Fruit fly (Drosophila melanogaster) whole organism, embryonic: ENCODE results near the gene CG9240.

ENCODE experiments used
- CG10321 ChIP-seq: fragments of 200-800 bp; sonication (Bioruptor generic); IDR thresholded peaks from 2 replicates; pipeline ENCODE4 v1.3.6; 2022; ENCODE audit warnings: missing biosample characterization, missing genetic modification characterization
- CG13624 ChIP-seq: fragments of 200-800 bp; sonication (Bioruptor generic); optimal IDR thresholded peaks from 2 replicates; lab custom pipeline; 2016; ENCODE audit warnings: missing biosample characterization, missing genetic modification characterization
- CG14050 ChIP-seq: fragments of 200-800 bp; sonication (Bioruptor generic); IDR thresholded peaks from 3 replicates; pipeline ENCODE4 v1.3.6; 2022; ENCODE audit warnings: missing biosample characterization, missing genetic modification characterization
- CG14710 ChIP-seq: fragments of 200-800 bp; sonication (Bioruptor generic); optimal IDR thresholded peaks from 3 replicates; lab custom pipeline; 2019; ENCODE audit warnings: missing biosample characterization, mild to moderate bottlenecking, missing genetic modification characterization, moderate library complexity
- CG1529 ChIP-seq: fragments of 200-800 bp; sonication (Bioruptor generic); optimal IDR thresholded peaks from 3 replicates; lab custom pipeline; 2018; ENCODE audit warnings: missing biosample characterization, missing genetic modification characterization
- CG15514 ChIP-seq: fragments of 200-800 bp; sonication (Bioruptor generic); optimal IDR thresholded peaks from 3 replicates; lab custom pipeline; 2017; ENCODE audit warnings: missing biosample characterization, missing genetic modification characterization, mild to moderate bottlenecking, moderate library complexity, missing genetic modification reagents
- CG1603 ChIP-seq: fragments of 200-800 bp; sonication (Bioruptor generic); optimal IDR thresholded peaks from 2 replicates; lab custom pipeline; 2019; ENCODE audit warnings: missing biosample characterization, mild to moderate bottlenecking, missing genetic modification characterization, moderate library complexity
- CG2116 ChIP-seq: fragments of 200-800 bp; sonication (Bioruptor generic); optimal IDR thresholded peaks from 3 replicates; lab custom pipeline; 2018; ENCODE audit warnings: missing biosample characterization, mild to moderate bottlenecking, missing genetic modification characterization
- CG2889 ChIP-seq: fragments of 200-800 bp; sonication (Bioruptor generic); IDR thresholded peaks from 3 replicates; pipeline ENCODE4 v1.3.6; 2022; ENCODE audit warnings: missing biosample characterization, missing genetic modification characterization
- CG3065 ChIP-seq: fragments of 200-800 bp; sonication (Bioruptor generic); optimal IDR thresholded peaks from 2 replicates; lab custom pipeline; 2016; ENCODE audit warnings: missing biosample characterization, missing genetic modification characterization
- CG34224 ChIP-seq: fragments of 200-800 bp; sonication (Bioruptor generic); IDR thresholded peaks from 3 replicates; pipeline ENCODE4 v1.3.6; 2022; ENCODE audit warnings: missing biosample characterization, missing genetic modification characterization; ENCODE audit not compliant: partially characterized antibody
- CG3995 ChIP-seq: fragments of 200-800 bp; sonication (Bioruptor generic); optimal IDR thresholded peaks from 3 replicates; lab custom pipeline; 2016; ENCODE audit warnings: missing biosample characterization, missing genetic modification characterization
- CG5180 ChIP-seq: fragments of 200-800 bp; sonication (Bioruptor generic); optimal IDR thresholded peaks from 3 replicates; lab custom pipeline; 2017; ENCODE audit warnings: missing biosample characterization, missing genetic modification characterization, mild to moderate bottlenecking, moderate library complexity, missing genetic modification reagents
- CG5953 ChIP-seq: fragments of 200-800 bp; sonication (Bioruptor generic); IDR thresholded peaks from 2 replicates; pipeline ENCODE4 v1.3.6; 2022; ENCODE audit warnings: missing biosample characterization, missing genetic modification characterization
- CG6683 ChIP-seq: fragments of 200-800 bp; sonication (Bioruptor generic); optimal IDR thresholded peaks from 2 replicates; lab custom pipeline; 2017; ENCODE audit warnings: missing biosample characterization, mild to moderate bottlenecking, missing genetic modification characterization, missing genetic modification reagents
- CG6791 ChIP-seq: fragments of 200-800 bp; sonication (Bioruptor generic); IDR thresholded peaks from 3 replicates; pipeline ENCODE4 v1.3.6; 2022; ENCODE audit warnings: missing biosample characterization, missing genetic modification characterization; ENCODE audit not compliant: partially characterized antibody
- CG7372 ChIP-seq: fragments of 200-800 bp; sonication (Bioruptor generic); IDR thresholded peaks from 2 replicates; pipeline ENCODE4 v1.3.6; 2022; ENCODE audit warnings: missing biosample characterization, missing genetic modification characterization
- CG9609 ChIP-seq: fragments of 200-800 bp; sonication (Bioruptor generic); optimal IDR thresholded peaks from 3 replicates; lab custom pipeline; 2016; ENCODE audit warnings: missing biosample characterization, missing genetic modification characterization
- CG9797 ChIP-seq: fragments of 200-800 bp; sonication (Bioruptor generic); optimal IDR thresholded peaks from 3 replicates; lab custom pipeline; 2018; ENCODE audit warnings: missing biosample characterization, mild to moderate bottlenecking, missing genetic modification characterization
- CHES-1-like ChIP-seq: fragments of 200-800 bp; sonication (Bioruptor generic); optimal IDR thresholded peaks from 2 replicates; lab custom pipeline; 2016; ENCODE audit warnings: missing biosample characterization, missing genetic modification characterization
- Dfd ChIP-seq, 2 experiments: fragments of >200 bp; optimal IDR thresholded peaks; 2 replicates each; lab custom pipeline; 2017; ENCODE audit warnings: missing biosample characterization in 2 of 2, missing genetic modification characterization in 2 of 2
- Dip3 ChIP-seq: fragments of 200-800 bp; sonication (Bioruptor generic); optimal IDR thresholded peaks from 3 replicates; lab custom pipeline; 2016; ENCODE audit warnings: missing biosample characterization, missing genetic modification characterization
- Doc2 ChIP-seq: fragments of 200-800 bp; sonication (Bioruptor generic); IDR thresholded peaks from 2 replicates; pipeline ENCODE4 v1.3.6; 2022; ENCODE audit warnings: missing biosample characterization, missing genetic modification characterization
- Dp ChIP-seq: fragments of 200-800 bp; sonication (Bioruptor generic); optimal IDR thresholded peaks from 2 replicates; lab custom pipeline; 2018; ENCODE audit warnings: missing biosample characterization, mild to moderate bottlenecking, missing genetic modification characterization, moderate library complexity
- Hmr ChIP-seq: fragments of 200-800 bp; sonication (Bioruptor generic); optimal IDR thresholded peaks from 3 replicates; lab custom pipeline; 2017; ENCODE audit warnings: mild to moderate bottlenecking, missing biosample characterization, missing genetic modification reagents, missing genetic modification characterization
- Hr51 ChIP-seq, 2 experiments: fragments of 200-800 bp; sonication (Bioruptor generic); optimal IDR thresholded peaks; 2 replicates in 1 of 2; 3 replicates in 1 of 2; lab custom pipeline; 2016 to 2018; ENCODE audit warnings: missing biosample characterization in 2 of 2, missing genetic modification characterization in 2 of 2, mild to moderate bottlenecking in 1 of 2, moderate library complexity in 1 of 2
- Hsf ChIP-seq: fragments of 200-800 bp; sonication (Bioruptor generic); optimal IDR thresholded peaks from 3 replicates; lab custom pipeline; 2016; ENCODE audit warnings: missing biosample characterization, missing genetic modification characterization
- Lim3 ChIP-seq: fragments of 200-800 bp; sonication (Bioruptor generic); IDR thresholded peaks from 2 replicates; pipeline ENCODE4 v1.3.6; 2022; ENCODE audit warnings: missing biosample characterization, missing genetic modification characterization
- MBD-R2 ChIP-seq: fragments of 200-800 bp; sonication (Bioruptor generic); IDR thresholded peaks from 2 replicates; pipeline ENCODE4 v1.3.6; 2022; ENCODE audit warnings: missing biosample characterization, missing genetic modification characterization
- MESR4 ChIP-seq: fragments of 200-800 bp; sonication (Bioruptor generic); optimal IDR thresholded peaks from 2 replicates; lab custom pipeline; 2018; ENCODE audit warnings: missing biosample characterization, mild to moderate bottlenecking, missing genetic modification characterization, moderate library complexity
- Mes4 ChIP-seq: fragments of 200-800 bp; sonication (Bioruptor generic); optimal IDR thresholded peaks from 2 replicates; lab custom pipeline; 2016; ENCODE audit warnings: missing biosample characterization, missing genetic modification characterization
- NC2β ChIP-seq: fragments of 200-800 bp; sonication (Bioruptor generic); optimal IDR thresholded peaks from 2 replicates; lab custom pipeline; 2016; ENCODE audit warnings: missing biosample characterization, missing genetic modification characterization
- TFAM ChIP-seq: fragments of 200-800 bp; sonication (Bioruptor generic); optimal IDR thresholded peaks from 2 replicates; lab custom pipeline; 2017; ENCODE audit warnings: missing biosample characterization, missing genetic modification characterization, inconsistent platforms
- ara ChIP-seq: fragments of 200-800 bp; sonication (Bioruptor generic); IDR thresholded peaks from 2 replicates; pipeline ENCODE4 v1.3.6; 2022; ENCODE audit warnings: missing biosample characterization, missing genetic modification characterization
- br ChIP-seq: fragments of >200 bp; optimal IDR thresholded peaks from 2 replicates; lab custom pipeline; 2017
- chinmo ChIP-seq: fragments of 200-800 bp; sonication (Bioruptor generic); IDR thresholded peaks from 4 replicates; pipeline ENCODE4 v1.3.6; 2022; ENCODE audit warnings: missing biosample characterization, missing genetic modification characterization; ENCODE audit not compliant: partially characterized antibody
- dmrt11E ChIP-seq: fragments of 200-800 bp; sonication (Bioruptor generic); optimal IDR thresholded peaks from 3 replicates; lab custom pipeline; 2018; ENCODE audit warnings: missing biosample characterization, mild to moderate bottlenecking, missing genetic modification characterization, moderate library complexity
- dmrt99B ChIP-seq: fragments of 200-800 bp; sonication (Bioruptor generic); optimal IDR thresholded peaks from 2 replicates; lab custom pipeline; 2018; ENCODE audit warnings: missing biosample characterization, mild to moderate bottlenecking, missing genetic modification characterization, moderate library complexity
- ewg ChIP-seq: fragments of 200-800 bp; sonication (Bioruptor generic); optimal IDR thresholded peaks from 3 replicates; lab custom pipeline; 2017; ENCODE audit warnings: mild to moderate bottlenecking, missing biosample characterization, missing genetic modification reagents, missing genetic modification characterization
- fd102C ChIP-seq: fragments of 200-800 bp; sonication (Bioruptor generic); optimal IDR thresholded peaks from 2 replicates; lab custom pipeline; 2018; ENCODE audit warnings: missing biosample characterization, mild to moderate bottlenecking, missing genetic modification characterization, moderate library complexity
- fd3F ChIP-seq: fragments of 200-800 bp; sonication (Bioruptor generic); optimal IDR thresholded peaks from 2 replicates; lab custom pipeline; 2018; ENCODE audit warnings: missing biosample characterization, mild to moderate bottlenecking, missing genetic modification characterization, moderate library complexity
- gce ChIP-seq: fragments of 200-800 bp; sonication (Bioruptor generic); IDR thresholded peaks from 3 replicates; pipeline ENCODE4 v1.3.6; 2022; ENCODE audit warnings: missing biosample characterization, missing genetic modification characterization
- gt ChIP-seq: fragments of 200-800 bp; sonication (Bioruptor generic); IDR thresholded peaks from 2 replicates; pipeline ENCODE4 v1.3.6; 2022; ENCODE audit warnings: missing biosample characterization, missing genetic modification characterization
- insv ChIP-seq, 2 experiments: fragments of 200-800 bp; sonication (Bioruptor generic); optimal IDR thresholded peaks; 3 replicates each; lab custom pipeline; 2016 to 2018; ENCODE audit warnings: missing biosample characterization in 2 of 2, missing genetic modification characterization in 2 of 2
- maf-S ChIP-seq: fragments of 200-800 bp; sonication (Bioruptor generic); optimal IDR thresholded peaks from 2 replicates; lab custom pipeline; 2016; ENCODE audit warnings: missing biosample characterization, missing genetic modification characterization
- onecut ChIP-seq: fragments of 200-800 bp; sonication (Bioruptor generic); IDR thresholded peaks from 2 replicates; pipeline ENCODE4 v1.3.6; 2022; ENCODE audit warnings: missing biosample characterization, missing genetic modification characterization
- row ChIP-seq: fragments of 200-800 bp; sonication (Bioruptor generic); IDR thresholded peaks from 3 replicates; pipeline ENCODE4 v1.3.6; 2022; ENCODE audit warnings: missing biosample characterization, missing genetic modification characterization
- sim ChIP-seq: fragments of 200-800 bp; sonication (Bioruptor generic); IDR thresholded peaks from 2 replicates; pipeline ENCODE4 v1.3.6; 2022; ENCODE audit warnings: missing biosample characterization, missing genetic modification characterization
- slp2 ChIP-seq: fragments of 200-800 bp; sonication (Bioruptor generic); optimal IDR thresholded peaks from 2 replicates; lab custom pipeline; 2016; ENCODE audit warnings: missing biosample characterization, missing genetic modification characterization
- twi ChIP-seq: fragments of 200-800 bp; optimal IDR thresholded peaks from 2 replicates; lab custom pipeline; 2019; ENCODE audit warnings: missing biosample characterization, mild to moderate bottlenecking, missing genetic modification characterization, moderate library complexity
- zen2 ChIP-seq: fragments of 200-800 bp; sonication (Bioruptor generic); IDR thresholded peaks from 3 replicates; pipeline ENCODE4 v1.3.6; 2022; ENCODE audit warnings: missing biosample characterization, missing genetic modification characterization; ENCODE audit not compliant: partially characterized antibody

CG9240 gene

DNA sequence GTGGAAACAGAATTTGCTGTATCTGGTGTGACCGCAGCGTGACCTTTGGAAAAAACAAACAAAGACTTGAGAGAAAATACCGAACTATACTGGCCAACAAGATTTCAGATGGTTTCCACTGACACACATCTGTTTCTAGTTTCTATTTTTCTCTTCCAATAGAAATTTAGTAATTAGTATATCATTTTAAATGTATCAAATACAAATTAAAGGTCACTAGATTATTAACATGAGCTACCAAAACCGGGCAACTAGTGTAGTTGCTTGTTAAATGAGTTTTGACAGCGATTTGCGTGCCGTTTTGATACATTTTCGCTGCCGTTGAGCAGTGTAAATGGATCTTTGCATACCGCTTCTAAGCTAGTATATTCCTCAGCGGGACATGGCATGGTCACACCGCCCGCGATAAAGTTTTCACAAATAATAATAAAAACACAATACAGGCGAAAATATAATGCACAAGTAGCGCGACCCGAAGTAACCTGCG is 2.7 kb upstream of the CG9240 start, which contains the start of the genes Pis and Hap40 (continued):
- TF ChIP-seq insv (GFP tag; optimal IDR thresholded peaks at IDR 0.05; lab: Kevin White, UChicago) (peak in 1 of 2 experiments; percentile 49), br (no peak), fd102C (GFP tag; lab: Kevin White, UChicago) (no peak), slp2 (peak; percentile 25), sim (GFP tag; lab: Robert Waterston, UW) (no peak), Mes4 (GFP tag; lab: Kevin White, UChicago) (no peak), CG1529 (GFP tag; lab: Kevin White, UChicago) (peak; percentile 35), onecut (GFP tag; lab: Robert Waterston, UW) (peak; percentile 41), Hsf (GFP tag; lab: Kevin White, UChicago) (peak; percentile 77), zen2 (GFP tag; lab: Robert Waterston, UW) (no peak), Hmr (GFP tag; lab: Kevin White, UChicago) (no peak), CG3065 (GFP tag; lab: Kevin White, UChicago) (peak; percentile 17), Doc2 (GFP tag; lab: Robert Waterston, UW) (no peak), CG6683 (GFP tag; lab: Kevin White, UChicago) (no peak), dmrt99B (tag; lab: Kevin White, UChicago) (no peak), CG14710 (peak; percentile 87), Dfd (GFP tag; optimal IDR thresholded peaks at IDR 0.05; lab: Kevin White, UChicago) (peak in 1 of 2 experiments; percentile 13), CG9797 (GFP tag; lab: Kevin White, UChicago) (peak; percentile 92), CG2116 (GFP tag; lab: Kevin White, UChicago) (peak; percentile 49), CG5180 (GFP tag; lab: Kevin White, UChicago) (no peak), CG7372 (GFP tag; lab: Robert Waterston, UW) (peak; percentile 49; the same call in 1 of the 2 replicates), MBD-R2 (GFP tag; lab: Robert Waterston, UW) (peak; percentile 48; the same call in 1 of the 2 replicates), NC2β (peak; percentile 10), CG14050 (GFP tag; lab: Robert Waterston, UW) (no peak; the same call in 2 of the 3 replicates), CG6791 (no peak), row (GFP tag; lab: Robert Waterston, UW) (peak; percentile 93), MESR4 (GFP tag; lab: Kevin White, UChicago) (no peak), CHES-1-like (GFP tag; lab: Kevin White, UChicago) (peak; percentile 30), Dip3 (GFP tag; lab: Kevin White, UChicago) (peak; percentile 45), TFAM (GFP tag; lab: Kevin White, UChicago) (no peak), dmrt11E (peak; percentile 76), CG13624 (GFP tag; lab: Kevin White, UChicago) (no peak), Hr51 (GFP tag; optimal IDR thresholded peaks at IDR 0.05; lab: Kevin White, UChicago) (peak; percentile 43 to 73), CG10321 (no peak), CG15514 (GFP tag; lab: Kevin White, UChicago) (peak; percentile 47), fd3F (GFP tag; lab: Kevin White, UChicago) (peak; percentile 73), ara (GFP tag; lab: Robert Waterston, UW) (no peak), CG2889 (GFP tag; lab: Robert Waterston, UW) (peak; percentile 73; the same call in 2 of the 3 replicates), gce (GFP tag; lab: Robert Waterston, UW) (no peak), CG3995 (GFP tag; lab: Kevin White, UChicago) (peak; percentile 69), maf-S (GFP tag; lab: Kevin White, UChicago) (peak; percentile 0), CG1603 (tag; lab: Kevin White, UChicago) (peak; percentile 48), Dp (no peak), Lim3 (GFP tag; lab: Robert Waterston, UW) (no peak), CG5953 (no peak), twi (peak; percentile 63), CG34224 (GFP tag; lab: Robert Waterston, UW) (no peak), ewg (peak; percentile 40), gt (GFP tag; lab: Robert Waterston, UW) (no peak), chinmo (GFP tag; lab: Robert Waterston, UW) (no peak), CG9609 (GFP tag; lab: Kevin White, UChicago) (peak; percentile 20)
